Worm (Caenorhabditis elegans) whole organism, L4 larva: ENCODE results near the gene mgl-1.

Experiments used
- D1046.2 ChIP-seq: fragments of 200-800 bp; sonication (Bioruptor generic); IDR thresholded peaks from 2 replicates; pipeline ENCODE4 v1.3.6; 2022; ENCODE audit warnings: missing genetic modification characterization, missing compliant biosample characterization
- F44E2.7 ChIP-seq: fragments of 200-800 bp; sonication (Bioruptor generic); IDR thresholded peaks from 2 replicates; pipeline ENCODE4 v2.1.2; 2022; ENCODE audit warnings: missing genetic modification characterization, missing compliant biosample characterization
- R02D3.7 ChIP-seq: fragments of 150-350 bp; sonication (generic microtip); optimal IDR thresholded peaks from 3 replicates; lab custom pipeline; 2014; ENCODE audit warnings: missing biosample characterization, missing genetic modification characterization
- T26A8.4 ChIP-seq: fragments of 200-800 bp; sonication (Bioruptor generic); IDR thresholded peaks from 2 replicates; pipeline ENCODE4 v1.3.6; 2022; ENCODE audit warnings: missing genetic modification characterization, missing compliant biosample characterization
- Y105C5A.15 ChIP-seq: fragments of 200-800 bp; sonication (Bioruptor generic); IDR thresholded peaks from 2 replicates; pipeline ENCODE4 v1.3.6; 2022; ENCODE audit warnings: missing genetic modification characterization, missing compliant biosample characterization
- Y48G9A.11 ChIP-seq: fragments of 200-800 bp; sonication (Bioruptor generic); IDR thresholded peaks from 2 replicates; pipeline ENCODE4 v1.3.6; 2022; ENCODE audit warnings: missing genetic modification reagents, missing genetic modification characterization, missing compliant biosample characterization
- Y5F2A.4 ChIP-seq: fragments of 200-800 bp; sonication (Bioruptor generic); optimal IDR thresholded peaks from 2 replicates; lab custom pipeline; 2018; ENCODE audit warnings: mild to moderate bottlenecking, missing genetic modification characterization, missing compliant biosample characterization
- ZK546.5 ChIP-seq, 2 experiments: sonication (generic microtip); optimal IDR thresholded peaks; 2 replicates each; lab custom pipeline; 2017; ENCODE audit warnings: missing biosample characterization in 2 of 2, missing genetic modification characterization in 2 of 2
- aha-1 ChIP-seq: fragments of 150-350 bp; peaks from one replicate; lab custom pipeline; 2014; ENCODE audit warnings: missing biosample characterization, missing genetic modification characterization
- ceh-28 ChIP-seq: fragments of 150-350 bp; optimal IDR thresholded peaks from 2 replicates; lab custom pipeline; 2014; ENCODE audit warnings: missing biosample characterization, missing genetic modification reagents, missing genetic modification characterization
- ceh-32 ChIP-seq: sonication (generic microtip); optimal IDR thresholded peaks from 2 replicates; lab custom pipeline; 2016; ENCODE audit warnings: mild to moderate bottlenecking, missing genetic modification characterization, missing compliant biosample characterization; ENCODE audit not compliant: poor library complexity
- ceh-44 ChIP-seq: fragments of 200-800 bp; sonication (Bioruptor generic); IDR thresholded peaks from 2 replicates; pipeline ENCODE4 v1.3.6; 2022; ENCODE audit warnings: missing genetic modification reagents, missing genetic modification characterization, missing compliant biosample characterization
- ceh-82 ChIP-seq: sonication (generic microtip); optimal IDR thresholded peaks from 2 replicates; lab custom pipeline; 2017; ENCODE audit warnings: missing biosample characterization, missing genetic modification characterization
- cey-2 ChIP-seq: sonication (generic microtip); optimal IDR thresholded peaks from 3 replicates; lab custom pipeline; 2017; ENCODE audit warnings: missing genetic modification characterization, mild to moderate bottlenecking, missing compliant biosample characterization, antibody characterized with exemption, borderline replicate concordance; ENCODE audit not compliant: insufficient read depth
- daf-12 ChIP-seq: fragments of 150-350 bp; optimal IDR thresholded peaks from 2 replicates; lab custom pipeline; 2014; ENCODE audit warnings: missing biosample characterization, missing genetic modification reagents, missing genetic modification characterization
- daf-16 ChIP-seq, 3 experiments: sonication (generic microtip); optimal IDR thresholded peaks; 2 replicates each; lab custom pipeline; 2016 to 2017; ENCODE audit warnings: missing genetic modification characterization in 3 of 3, missing genetic modification reagents in 3 of 3, mild to moderate bottlenecking in 2 of 3, missing compliant biosample characterization in 2 of 3, missing biosample characterization in 1 of 3, moderate library complexity in 1 of 3
- daf-19 ChIP-seq: fragments of 200-800 bp; sonication (Bioruptor generic); conservative IDR thresholded peaks from 2 replicates; pipeline ENCODE4 v1.3.6; 2022; ENCODE audit warnings: missing genetic modification characterization, missing compliant biosample characterization
- dmd-6 ChIP-seq: fragments of 200-800 bp; sonication (Bioruptor generic); IDR thresholded peaks from 2 replicates; pipeline ENCODE4 v1.3.6; 2022; ENCODE audit warnings: missing genetic modification reagents, missing genetic modification characterization, missing compliant biosample characterization
- duxl-1 ChIP-seq: sonication (generic microtip); optimal IDR thresholded peaks from 2 replicates; lab custom pipeline; 2016; ENCODE audit warnings: mild to moderate bottlenecking, missing genetic modification characterization, moderate library complexity, missing compliant biosample characterization; ENCODE audit not compliant: poor library complexity
- egl-43 ChIP-seq: fragments of 200-800 bp; sonication (Bioruptor generic); IDR thresholded peaks from 2 replicates; pipeline ENCODE4 v1.3.6; 2022; ENCODE audit warnings: missing genetic modification reagents, missing genetic modification characterization, missing compliant biosample characterization
- fkh-10 ChIP-seq: fragments of 150-350 bp; optimal IDR thresholded peaks from 2 replicates; lab custom pipeline; 2014; ENCODE audit warnings: missing biosample characterization, missing genetic modification reagents, missing genetic modification characterization
- hlh-11 ChIP-seq: fragments of 200-800 bp; sonication (Bioruptor generic); optimal IDR thresholded peaks from 2 replicates; lab custom pipeline; 2018; ENCODE audit warnings: mild to moderate bottlenecking, missing genetic modification characterization, missing compliant biosample characterization
- hlh-30 ChIP-seq: sonication (generic microtip); optimal IDR thresholded peaks from 2 replicates; lab custom pipeline; 2017; ENCODE audit warnings: antibody characterized with exemption, mild to moderate bottlenecking, missing genetic modification characterization, missing compliant biosample characterization; ENCODE audit not compliant: insufficient read depth
- hmg-1.1 ChIP-seq: fragments of 200-800 bp; sonication (Bioruptor generic); IDR thresholded peaks from 2 replicates; pipeline ENCODE4 v1.3.6; 2022; ENCODE audit warnings: missing genetic modification reagents, missing genetic modification characterization, missing compliant biosample characterization
- lim-7 ChIP-seq: fragments of 200-800 bp; sonication (Bioruptor generic); IDR thresholded peaks from 2 replicates; pipeline ENCODE4 v1.3.6; 2022; ENCODE audit warnings: missing genetic modification characterization, missing compliant biosample characterization
- lin-15B ChIP-seq: fragments of 150-350 bp; sonication (generic microtip); optimal IDR thresholded peaks from 3 replicates; lab custom pipeline; 2014; ENCODE audit warnings: missing biosample characterization, missing genetic modification characterization
- madf-9 ChIP-seq: fragments of 200-800 bp; sonication (Bioruptor generic); conservative IDR thresholded peaks from 2 replicates; pipeline ENCODE4 v1.3.6; 2022; ENCODE audit warnings: missing genetic modification reagents, missing genetic modification characterization, missing compliant biosample characterization
- mep-1 ChIP-seq: fragments of 150-350 bp; sonication (generic microtip); optimal IDR thresholded peaks from 3 replicates; lab custom pipeline; 2014; ENCODE audit warnings: missing biosample characterization, missing genetic modification characterization
- mes-2 ChIP-seq: sonication (generic microtip); optimal IDR thresholded peaks from 2 replicates; lab custom pipeline; 2016; ENCODE audit warnings: missing genotype, mild to moderate bottlenecking, missing genetic modification characterization, missing compliant biosample characterization; ENCODE audit not compliant: poor library complexity, severe bottlenecking
- mxl-2 ChIP-seq: fragments of 200-800 bp; sonication (Bioruptor generic); conservative IDR thresholded peaks from 2 replicates; pipeline ENCODE4 v1.3.6; 2022; ENCODE audit warnings: missing genetic modification reagents, missing genetic modification characterization, missing compliant biosample characterization
- nhr-11 ChIP-seq: fragments of 150-350 bp; optimal IDR thresholded peaks from 2 replicates; lab custom pipeline; 2014; ENCODE audit warnings: missing biosample characterization, missing genetic modification characterization
- nhr-77 ChIP-seq: fragments of 150-350 bp; optimal IDR thresholded peaks from 2 replicates; lab custom pipeline; 2014; ENCODE audit warnings: missing biosample characterization, missing genetic modification characterization
- sdz-12 ChIP-seq: fragments of 200-800 bp; sonication (Bioruptor generic); optimal IDR thresholded peaks from 2 replicates; lab custom pipeline; 2018; ENCODE audit warnings: mild to moderate bottlenecking, missing genetic modification characterization, missing compliant biosample characterization
- set-16 ChIP-seq: fragments of 200-800 bp; sonication (Bioruptor generic); IDR thresholded peaks from 2 replicates; pipeline ENCODE4 v1.3.6; 2022; ENCODE audit warnings: missing genetic modification reagents, missing genetic modification characterization, missing compliant biosample characterization
- snpc-1.2 ChIP-seq: fragments of 200-800 bp; sonication (Bioruptor generic); IDR thresholded peaks from 2 replicates; pipeline ENCODE4 v1.3.6; 2022; ENCODE audit warnings: missing genetic modification reagents, missing genetic modification characterization, missing compliant biosample characterization
- snpc-4 ChIP-seq: fragments of 150-350 bp; optimal IDR thresholded peaks from 2 replicates; lab custom pipeline; 2014; ENCODE audit warnings: missing biosample characterization, missing genetic modification characterization
- tag-97 ChIP-seq: fragments of 200-800 bp; sonication (Bioruptor generic); IDR thresholded peaks from 2 replicates; pipeline ENCODE4 v1.3.6; 2022; ENCODE audit warnings: missing genetic modification characterization, missing compliant biosample characterization
- tra-1 ChIP-seq: fragments of 200-800 bp; sonication (Bioruptor generic); IDR thresholded peaks from 2 replicates; pipeline ENCODE4 v1.3.6; 2022; ENCODE audit warnings: missing genetic modification reagents, missing genetic modification characterization, missing compliant biosample characterization
- unc-39 ChIP-seq: sonication (generic microtip); optimal IDR thresholded peaks from 2 replicates; lab custom pipeline; 2017; ENCODE audit warnings: missing biosample characterization, missing genetic modification characterization
- unc-62 ChIP-seq, 3 experiments: fragments of 150-350 bp in 1 of 3; sonication (generic microtip); optimal IDR thresholded peaks in 2 of 3; peaks in 1 of 3; 1 replicate in 1 of 3; 2 replicates in 2 of 3; lab custom pipeline; 2014 to 2017; ENCODE audit warnings: missing biosample characterization in 3 of 3, missing genetic modification characterization in 3 of 3, missing genetic modification reagents in 3 of 3, missing genotype in 1 of 3
- vab-7 ChIP-seq: fragments of 200-800 bp; sonication (Bioruptor generic); IDR thresholded peaks from 2 replicates; pipeline ENCODE4 v1.3.6; 2022; ENCODE audit warnings: missing genetic modification reagents, missing genetic modification characterization, missing compliant biosample characterization
- zfp-2 ChIP-seq: sonication (generic microtip); optimal IDR thresholded peaks from 2 replicates; lab custom pipeline; 2016; ENCODE audit warnings: mild to moderate bottlenecking, missing genetic modification characterization, missing compliant biosample characterization
- zfp-3 ChIP-seq: fragments of 200-800 bp; sonication (Bioruptor generic); conservative IDR thresholded peaks from 2 replicates; pipeline ENCODE4 v1.3.6; 2022; ENCODE audit warnings: missing genetic modification reagents, missing genetic modification characterization, missing compliant biosample characterization
- zip-11 ChIP-seq: fragments of 200-800 bp; sonication (Bioruptor generic); IDR thresholded peaks from 2 replicates; pipeline ENCODE4 v1.3.6; 2022; ENCODE audit warnings: missing genetic modification characterization, missing compliant biosample characterization
- ztf-7 ChIP-seq: fragments of 150-350 bp; optimal IDR thresholded peaks from 2 replicates; lab custom pipeline; 2014; ENCODE audit warnings: missing biosample characterization, missing genetic modification characterization

Gene mgl-1

DNA sequence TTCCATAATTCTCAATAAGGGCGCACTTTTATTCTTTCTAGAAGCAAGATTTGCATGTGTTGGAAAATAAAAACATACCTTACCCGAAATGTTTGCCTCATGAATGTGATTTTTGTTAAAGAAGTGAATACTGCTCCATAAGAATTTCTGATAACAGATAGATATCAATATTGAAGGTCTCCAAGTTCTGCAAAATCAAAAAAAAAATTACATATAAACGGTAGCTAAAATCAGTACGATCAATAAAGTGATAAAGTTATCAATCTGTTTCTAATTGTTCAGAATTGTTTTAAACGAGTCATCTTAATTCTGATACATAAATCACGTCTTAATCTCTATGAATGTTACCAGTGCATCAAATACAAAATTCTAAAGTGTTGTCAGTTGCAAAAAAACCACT, at the start of gene mgl-1:
TSS of gene mgl-1 (minus strand) at position 101 of the 400 bp plus-strand sequence.
- TF ChIP-seq daf-12 (tag; lab: Kevin White, UChicago) = peak; percentile 4
- TF ChIP-seq Y48G9A.11 (GFP tag; lab: Robert Waterston, UW) = no peak
- TF ChIP-seq ceh-32 (tag; lab: Kevin White, UChicago) = no peak
- TF ChIP-seq R02D3.7 = no peak
- TF ChIP-seq, all 104 proteins: peak for 1

DNA sequence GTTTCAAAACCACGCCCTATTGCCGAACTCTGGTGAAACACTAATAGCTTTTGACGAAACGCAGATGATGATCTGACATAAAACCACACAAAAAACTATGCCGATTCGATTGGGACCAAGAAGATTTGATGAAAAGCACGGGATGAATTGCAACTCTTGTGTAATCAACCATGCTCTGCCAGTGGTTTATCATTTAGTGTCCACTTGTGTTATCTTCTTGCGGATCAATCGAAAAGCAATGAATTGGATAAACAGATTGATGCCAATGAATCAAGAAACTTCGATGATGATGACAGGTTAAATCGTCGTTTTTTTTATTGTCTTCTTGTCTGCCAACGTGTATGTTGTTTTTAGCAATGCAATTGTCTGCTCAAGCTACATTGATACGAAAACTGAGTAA, 45.9 kb upstream of the mgl-1 start, which contains the start of gene F42G10.1:
TSS of gene F42G10.1 (minus strand) at position 151 of the 400 bp plus-strand sequence.
- peak in 1 of 2 experiments; percentile 83 for TF ChIP-seq daf-16 (GFP tag; optimal IDR thresholded peaks at IDR 0.05; lab: Kevin White, UChicago)
- TF ChIP-seq daf-16 (tag; optimal IDR thresholded peaks at IDR 0.05; lab: Kevin White, UChicago) = no peak
- no peak for TF ChIP-seq ztf-7 (tag; lab: Kevin White, UChicago)
- TF ChIP-seq unc-39 (tag; lab: Kevin White, UChicago) = no peak
- TF ChIP-seq tag-97 (GFP tag; lab: Robert Waterston, UW) = no peak
- no peak for TF ChIP-seq ZK546.5 (tag; optimal IDR thresholded peaks at IDR 0.05; lab: Kevin White, UChicago)
- TF ChIP-seq duxl-1 = no peak
- no peak for TF ChIP-seq lim-7 (GFP tag; lab: Robert Waterston, UW)
- no peak for TF ChIP-seq snpc-4
- TF ChIP-seq mes-2 (tag; lab: Kevin White, UChicago) = no peak
- TF ChIP-seq mxl-2 = no peak
- TF ChIP-seq cey-2 (tag; lab: Kevin White, UChicago) = no peak
- no peak for TF ChIP-seq T26A8.4 (GFP tag; lab: Robert Waterston, UW)
- TF ChIP-seq hlh-11 (tag; lab: Kevin White, UChicago) = peak; percentile 25
- TF ChIP-seq Y105C5A.15 (GFP tag; lab: Robert Waterston, UW) = no peak
- TF ChIP-seq nhr-77 = no peak
- no peak for TF ChIP-seq zip-11
- peak; percentile 11 for TF ChIP-seq nhr-11 (tag; lab: Kevin White, UChicago)

DNA sequence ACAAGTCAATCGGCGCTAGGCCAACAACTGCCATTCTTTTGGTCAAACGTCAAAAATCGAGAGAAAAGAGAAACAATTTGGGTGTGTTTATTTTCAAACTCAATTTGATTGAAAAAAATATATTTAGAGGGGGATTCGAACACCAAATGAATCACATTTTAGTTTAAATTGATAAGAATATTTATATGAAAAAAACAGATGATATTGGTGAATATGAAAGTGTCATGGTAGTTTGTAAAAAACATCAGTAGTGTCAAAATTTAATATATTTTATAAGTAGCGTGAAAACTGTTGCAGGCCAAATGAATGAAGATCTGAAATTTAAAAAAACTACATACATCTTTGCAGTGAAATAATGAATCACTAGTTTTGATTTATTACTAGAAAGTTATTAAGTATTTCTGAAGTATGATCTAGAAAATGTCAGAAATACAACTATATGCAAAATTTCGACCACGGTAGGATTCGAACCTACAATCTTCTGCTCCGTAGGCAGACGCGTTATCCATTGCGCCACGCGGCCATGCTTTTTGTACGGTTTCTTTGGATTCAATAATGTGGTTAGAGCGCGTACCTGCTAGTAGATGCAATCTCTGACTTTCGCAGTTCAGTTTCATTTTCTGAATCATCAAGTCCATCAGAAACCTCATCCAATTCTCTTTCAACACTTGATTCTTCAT, 42.0 kb upstream of the mgl-1 start, which contains the start of gene F19C6.4:
TSS of gene F19C6.4 (minus strand) at position 51 of the 680 bp plus-strand sequence.
- TF ChIP-seq snpc-1.2 (GFP tag; lab: Robert Waterston, UW) (peak; percentile 90), egl-43 (no peak), vab-7 (GFP tag; lab: Robert Waterston, UW) (peak; percentile 55; the same call in 1 of the 2 replicates), fkh-10 (GFP tag; lab: Kevin White, UChicago) (no peak), madf-9 (GFP tag; lab: Robert Waterston, UW) (0 out of 2 replicates have a peak, but pooled peaks have one; percentile 41), mep-1 (tag; lab: Kevin White, UChicago) (no peak), aha-1 (tag; lab: Kevin White, UChicago) (peak; percentile 63), daf-16 (GFP tag; optimal IDR thresholded peaks at IDR 0.05; lab: Kevin White, UChicago) (no peak), daf-16 (tag; optimal IDR thresholded peaks at IDR 0.05; lab: Kevin White, UChicago) (peak; percentile 65), unc-62 (GFP tag; optimal IDR thresholded peaks at IDR 0.05 in 1 of 2; lab: Kevin White, UChicago) (no peak), unc-62 (tag; optimal IDR thresholded peaks at IDR 0.05; lab: Kevin White, UChicago) (no peak), cey-2 (tag; lab: Kevin White, UChicago) (no peak), hlh-30 (tag; lab: Kevin White, UChicago) (no peak), ceh-28 (tag; lab: Kevin White, UChicago) (no peak), dmd-6 (GFP tag; lab: Robert Waterston, UW) (0 out of 2 replicates have a peak, but pooled peaks have one; percentile 11), F44E2.7 (GFP tag; lab: Robert Waterston, UW) (no peak), sdz-12 (GFP tag; lab: Kevin White, UChicago) (no peak), D1046.2 (GFP tag; lab: Robert Waterston, UW) (no peak), mes-2 (tag; lab: Kevin White, UChicago) (no peak), zfp-2 (tag; lab: Kevin White, UChicago) (no peak), tra-1 (GFP tag; lab: Robert Waterston, UW) (peak; percentile 75), zfp-3 (GFP tag; lab: Robert Waterston, UW) (no peak), daf-12 (tag; lab: Kevin White, UChicago) (no peak), daf-19 (GFP tag; lab: Robert Waterston, UW) (peak; percentile 75), ceh-44 (GFP tag; lab: Robert Waterston, UW) (no peak), Y5F2A.4 (GFP tag; lab: Kevin White, UChicago) (no peak), lin-15B (no peak), ceh-82 (tag; lab: Kevin White, UChicago) (no peak), hmg-1.1 (GFP tag; lab: Robert Waterston, UW) (0 out of 2 replicates have a peak, but pooled peaks have one; percentile 36), nhr-11 (tag; lab: Kevin White, UChicago) (no peak), set-16 (GFP tag; lab: Robert Waterston, UW) (no peak)
